Worm (Caenorhabditis elegans) whole organism, L4 larva: ENCODE measurements around the gene Y4C6B.4.

Experiments used
- F37D6.2 ChIP-seq: sonication (generic microtip); optimal IDR thresholded peaks from 2 replicates; lab custom pipeline; 2016; ENCODE audit warnings: mild to moderate bottlenecking, missing genetic modification characterization, missing compliant biosample characterization
- F49E8.2 ChIP-seq: sonication (generic microtip); optimal IDR thresholded peaks from 2 replicates; lab custom pipeline; 2016; ENCODE audit warnings: missing compliant biosample characterization, mild to moderate bottlenecking, missing genetic modification characterization, borderline replicate concordance
- Y5F2A.4 ChIP-seq: fragments of 200-800 bp; sonication (Bioruptor generic); optimal IDR thresholded peaks from 2 replicates; lab custom pipeline; 2018; ENCODE audit warnings: mild to moderate bottlenecking, missing genetic modification characterization, missing compliant biosample characterization
- Y75B8A.6 ChIP-seq: fragments of 200-800 bp; sonication (Bioruptor generic); IDR thresholded peaks from 2 replicates; pipeline ENCODE4 v1.3.6; 2022; ENCODE audit warnings: missing genetic modification reagents, missing genetic modification characterization, missing compliant biosample characterization
- ZK337.2 ChIP-seq: fragments of 200-800 bp; sonication (Bioruptor generic); IDR thresholded peaks from 2 replicates; pipeline ENCODE4 v1.3.6; 2022; ENCODE audit warnings: missing genetic modification reagents, missing genetic modification characterization, missing compliant biosample characterization
- ZK546.5 ChIP-seq, 2 experiments: sonication (generic microtip); optimal IDR thresholded peaks; 2 replicates each; lab custom pipeline; 2017; ENCODE audit warnings: missing biosample characterization in 2 of 2, missing genetic modification characterization in 2 of 2
- aly-2 ChIP-seq: sonication (generic microtip); optimal IDR thresholded peaks from 2 replicates; lab custom pipeline; 2018; ENCODE audit warnings: missing biosample characterization, missing genetic modification characterization
- ama-1 ChIP-seq: fragments of 150-350 bp; optimal IDR thresholded peaks from 2 replicates; lab custom pipeline; 2014; ENCODE audit warnings: inconsistent platforms, mixed read lengths
- arid-1 ChIP-seq: fragments of 200-800 bp; sonication (Bioruptor generic); conservative IDR thresholded peaks from 2 replicates; pipeline ENCODE4 v1.3.6; 2022; ENCODE audit warnings: missing genetic modification reagents, missing genetic modification characterization, missing compliant biosample characterization
- attf-4 ChIP-seq: sonication (generic microtip); optimal IDR thresholded peaks from 3 replicates; lab custom pipeline; 2017; ENCODE audit warnings: missing biosample characterization, missing genetic modification characterization
- ces-1 ChIP-seq: fragments of 150-350 bp; sonication (generic microtip); optimal IDR thresholded peaks from 4 replicates; lab custom pipeline; 2014; ENCODE audit warnings: missing biosample characterization, missing genetic modification reagents, missing genetic modification characterization
- cey-2 ChIP-seq: sonication (generic microtip); optimal IDR thresholded peaks from 3 replicates; lab custom pipeline; 2017; ENCODE audit warnings: missing genetic modification characterization, mild to moderate bottlenecking, missing compliant biosample characterization, antibody characterized with exemption, borderline replicate concordance; ENCODE audit not compliant: insufficient read depth
- daf-8 ChIP-seq: fragments of 200-800 bp; sonication (Bioruptor generic); IDR thresholded peaks from 2 replicates; pipeline ENCODE4 v1.3.6; 2022; ENCODE audit warnings: missing genetic modification characterization, missing compliant biosample characterization
- dmd-8 ChIP-seq: fragments of 200-800 bp; sonication (Bioruptor generic); IDR thresholded peaks from 2 replicates; pipeline ENCODE4 v1.3.6; 2022; ENCODE audit warnings: missing genetic modification characterization, missing compliant biosample characterization
- fos-1 ChIP-seq: fragments of 150-350 bp; optimal IDR thresholded peaks from 2 replicates; lab custom pipeline; 2014; ENCODE audit warnings: missing biosample characterization, missing genetic modification characterization
- lin-13 ChIP-seq: fragments of 150-350 bp; optimal IDR thresholded peaks from 2 replicates; lab custom pipeline; 2014; ENCODE audit warnings: missing biosample characterization, missing genetic modification reagents, missing genetic modification characterization
- lin-29 ChIP-seq: fragments of 200-800 bp; sonication (Bioruptor generic); IDR thresholded peaks from 2 replicates; pipeline ENCODE4 v1.3.6; 2022; ENCODE audit warnings: missing genetic modification reagents, missing genetic modification characterization, missing compliant biosample characterization
- mxl-2 ChIP-seq: fragments of 200-800 bp; sonication (Bioruptor generic); conservative IDR thresholded peaks from 2 replicates; pipeline ENCODE4 v1.3.6; 2022; ENCODE audit warnings: missing genetic modification reagents, missing genetic modification characterization, missing compliant biosample characterization
- mxl-3 ChIP-seq: fragments of 200-800 bp; sonication (Bioruptor generic); optimal IDR thresholded peaks from 2 replicates; lab custom pipeline; 2018; ENCODE audit warnings: mild to moderate bottlenecking, missing genetic modification characterization, missing compliant biosample characterization
- nhr-102 ChIP-seq: sonication (generic microtip); optimal IDR thresholded peaks from 2 replicates; lab custom pipeline; 2016; ENCODE audit warnings: mild to moderate bottlenecking, missing genetic modification characterization, moderate library complexity, missing compliant biosample characterization
- nhr-11 ChIP-seq: fragments of 150-350 bp; optimal IDR thresholded peaks from 2 replicates; lab custom pipeline; 2014; ENCODE audit warnings: missing biosample characterization, missing genetic modification characterization
- nhr-111 ChIP-seq: fragments of 200-800 bp; sonication (Bioruptor generic); optimal IDR thresholded peaks from 2 replicates; lab custom pipeline; 2018; ENCODE audit warnings: mild to moderate bottlenecking, missing genetic modification characterization, missing compliant biosample characterization
- nhr-25 ChIP-seq: sonication (generic microtip); optimal IDR thresholded peaks from 2 replicates; lab custom pipeline; 2017; ENCODE audit warnings: missing genetic modification characterization, mild to moderate bottlenecking, missing compliant biosample characterization, antibody characterized with exemption, moderate library complexity, borderline replicate concordance; ENCODE audit not compliant: insufficient read depth
- nhr-42 ChIP-seq: fragments of 200-800 bp; sonication (Bioruptor generic); IDR thresholded peaks from 2 replicates; pipeline ENCODE4 v1.3.6; 2022; ENCODE audit warnings: missing genetic modification characterization, missing compliant biosample characterization
- nhr-48 ChIP-seq: sonication (generic microtip); optimal IDR thresholded peaks from 2 replicates; lab custom pipeline; 2016; ENCODE audit warnings: mild to moderate bottlenecking, missing genetic modification characterization, missing compliant biosample characterization
- nhr-6 ChIP-seq: fragments of 150-350 bp; optimal IDR thresholded peaks from 2 replicates; lab custom pipeline; 2014; ENCODE audit warnings: missing biosample characterization, missing genetic modification characterization
- nhr-76 ChIP-seq: fragments of 150-350 bp; optimal IDR thresholded peaks from 2 replicates; lab custom pipeline; 2014; ENCODE audit warnings: missing biosample characterization, missing genetic modification characterization
- nhr-77 ChIP-seq: fragments of 150-350 bp; optimal IDR thresholded peaks from 2 replicates; lab custom pipeline; 2014; ENCODE audit warnings: missing biosample characterization, missing genetic modification characterization
- pha-4 ChIP-seq, 2 experiments: fragments of 150-350 bp in 1 of 2; fragments of 200-800 bp in 1 of 2; sonication (Bioruptor generic) in 1 of 2; IDR thresholded peaks in 1 of 2; optimal IDR thresholded peaks in 1 of 2; 2 replicates each; pipeline versions ENCODE4 v1.3.6 to Lab custom; 2014 to 2022; ENCODE audit warnings: missing genetic modification characterization in 2 of 2, missing genetic modification reagents in 2 of 2, missing biosample characterization in 1 of 2, missing compliant biosample characterization in 1 of 2
- pqm-1 ChIP-seq: sonication (generic microtip); optimal IDR thresholded peaks from 2 replicates; lab custom pipeline; 2017; ENCODE audit warnings: missing biosample characterization, missing genetic modification characterization
- skn-1 ChIP-seq: fragments of 150-350 bp; optimal IDR thresholded peaks from 2 replicates; lab custom pipeline; 2014; ENCODE audit warnings: missing biosample characterization, missing genetic modification characterization
- spr-1 ChIP-seq: sonication (generic microtip); optimal IDR thresholded peaks from 2 replicates; lab custom pipeline; 2016; ENCODE audit warnings: mild to moderate bottlenecking, missing genetic modification characterization, missing compliant biosample characterization
- tag-97 ChIP-seq: fragments of 200-800 bp; sonication (Bioruptor generic); IDR thresholded peaks from 2 replicates; pipeline ENCODE4 v1.3.6; 2022; ENCODE audit warnings: missing genetic modification characterization, missing compliant biosample characterization
- tra-1 ChIP-seq: fragments of 200-800 bp; sonication (Bioruptor generic); IDR thresholded peaks from 2 replicates; pipeline ENCODE4 v1.3.6; 2022; ENCODE audit warnings: missing genetic modification reagents, missing genetic modification characterization, missing compliant biosample characterization
- unc-62 ChIP-seq, 3 experiments: fragments of 150-350 bp in 1 of 3; sonication (generic microtip); optimal IDR thresholded peaks in 2 of 3; peaks in 1 of 3; 1 replicate in 1 of 3; 2 replicates in 2 of 3; lab custom pipeline; 2014 to 2017; ENCODE audit warnings: missing biosample characterization in 3 of 3, missing genetic modification characterization in 3 of 3, missing genetic modification reagents in 3 of 3, missing genotype in 1 of 3
- vab-7 ChIP-seq: fragments of 200-800 bp; sonication (Bioruptor generic); IDR thresholded peaks from 2 replicates; pipeline ENCODE4 v1.3.6; 2022; ENCODE audit warnings: missing genetic modification reagents, missing genetic modification characterization, missing compliant biosample characterization
- zag-1 ChIP-seq: fragments of 150-350 bp; optimal IDR thresholded peaks from 2 replicates; lab custom pipeline; 2014; ENCODE audit warnings: missing biosample characterization, missing genetic modification characterization
- zip-11 ChIP-seq: fragments of 200-800 bp; sonication (Bioruptor generic); IDR thresholded peaks from 2 replicates; pipeline ENCODE4 v1.3.6; 2022; ENCODE audit warnings: missing genetic modification characterization, missing compliant biosample characterization

Y4C6B.4 gene

ce11 chrIV:5364135-5364609, 37.9 kb downstream of the Y4C6B.4 start, which contains the start of the genes hda-6 and F41H10.4 (continued):
- TF ChIP-seq Y5F2A.4 (GFP tag; lab: Kevin White, UChicago) (no peak), daf-8 (GFP tag; lab: Robert Waterston, UW) (no peak), mxl-3 (GFP tag; lab: Kevin White, UChicago) (peak; percentile 68), nhr-111 (GFP tag; lab: Kevin White, UChicago) (no peak), pha-4 (GFP tag; IDR thresholded peaks at IDR 0.05; lab: Robert Waterston, UW) (no peak), pha-4 (tag; optimal IDR thresholded peaks at IDR 0.05; lab: Kevin White, UChicago) (peak; percentile 81), nhr-76 (tag; lab: Kevin White, UChicago) (no peak), spr-1 (tag; lab: Kevin White, UChicago) (peak; percentile 18), fos-1 (tag; lab: Kevin White, UChicago) (no peak), dmd-8 (no peak), skn-1 (tag; lab: Kevin White, UChicago) (no peak), ama-1 (no peak), arid-1 (GFP tag; lab: Robert Waterston, UW) (0 out of 2 replicates have a peak, but pooled peaks have one; percentile 27), ces-1 (no peak), vab-7 (GFP tag; lab: Robert Waterston, UW) (no peak), F49E8.2 (tag; lab: Kevin White, UChicago) (no peak), pqm-1 (tag; lab: Kevin White, UChicago) (no peak), nhr-102 (peak; percentile 9), lin-13 (GFP tag; lab: Kevin White, UChicago) (peak; percentile 14), attf-4 (tag; lab: Kevin White, UChicago) (no peak), nhr-25 (tag; lab: Kevin White, UChicago) (no peak), nhr-77 (no peak), mxl-2 (no peak), tag-97 (GFP tag; lab: Robert Waterston, UW) (no peak), unc-62 (GFP tag; optimal IDR thresholded peaks at IDR 0.05 in 1 of 2; lab: Kevin White, UChicago) (peak in 1 of 2 experiments; percentile 81), unc-62 (tag; optimal IDR thresholded peaks at IDR 0.05; lab: Kevin White, UChicago) (no peak), ZK337.2 (GFP tag; lab: Robert Waterston, UW) (peak; percentile 40; the same call in 1 of the 2 replicates), lin-29 (GFP tag; lab: Robert Waterston, UW) (no peak), nhr-6 (tag; lab: Kevin White, UChicago) (peak; percentile 66), zip-11 (GFP tag; lab: Robert Waterston, UW) (no peak), ZK546.5 (tag; optimal IDR thresholded peaks at IDR 0.05; lab: Kevin White, UChicago) (no peak)

ce11 chrIV:5366567-5366966, 40.3 kb downstream of the Y4C6B.4 start, which contains the start of gene sand-1:
Gene sand-1 (plus strand): TSS chrIV:5366867.
- peak; percentile 14 for TF ChIP-seq ama-1
- TF ChIP-seq F37D6.2: no peak
- TF ChIP-seq, all 104 proteins: peak for 1

ce11 chrIV:5367899-5368298, 41.7 kb downstream of the Y4C6B.4 start:
- TF ChIP-seq aly-2 (no peak), Y75B8A.6 (GFP tag; lab: Robert Waterston, UW) (no peak), ces-1 (no peak), spr-1 (tag; lab: Kevin White, UChicago) (no peak), nhr-42 (GFP tag; lab: Robert Waterston, UW) (no peak), tra-1 (no peak), tag-97 (GFP tag; lab: Robert Waterston, UW) (no peak), ama-1 (no peak), nhr-76 (tag; lab: Kevin White, UChicago) (no peak), zag-1 (tag; lab: Kevin White, UChicago) (no peak), cey-2 (no peak), nhr-48 (tag; lab: Kevin White, UChicago) (no peak), nhr-11 (tag; lab: Kevin White, UChicago) (no peak)
